Worm (Caenorhabditis elegans) whole organism, mixed stage, embryonic: Measurements from ENCODE around the gene irld-56.

Experiments used
- elt-3 ChIP-seq: fragments of 150-350 bp; optimal IDR thresholded peaks from 2 replicates; lab custom pipeline; 2014; ENCODE audit warnings: missing biosample characterization, missing genetic modification characterization
- lin-13 ChIP-seq: fragments of 150-350 bp; optimal IDR thresholded peaks from 2 replicates; lab custom pipeline; 2014; ENCODE audit warnings: missing biosample characterization, missing genetic modification characterization
- mep-1 ChIP-seq: fragments of 150-350 bp; optimal IDR thresholded peaks from 2 replicates; lab custom pipeline; 2017; ENCODE audit warnings: missing biosample characterization, missing genetic modification reagents, missing genetic modification characterization, inconsistent platforms

DNA sequence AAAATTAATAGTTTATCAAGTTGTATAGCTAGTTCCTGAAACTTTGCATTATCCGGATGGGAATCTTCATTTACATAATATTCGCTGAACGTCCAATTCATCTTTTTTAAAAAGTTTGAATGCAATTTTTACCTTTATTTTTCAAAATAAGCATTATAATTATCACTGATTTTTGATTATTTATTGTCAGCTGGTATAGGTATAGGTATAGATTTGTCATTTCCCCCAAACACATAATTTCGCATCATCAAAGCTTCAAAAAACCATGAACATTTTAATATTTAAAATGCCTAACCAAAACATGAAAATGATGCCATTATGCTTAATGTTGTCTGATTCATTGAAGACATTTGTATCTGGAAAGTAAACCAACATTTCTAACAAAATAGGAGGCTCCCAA lies 3.9 kb downstream of the irld-56 start, which contains the start of gene srw-63:
- TF ChIP-seq elt-3 (tag; lab: Kevin White, UChicago) (no peak), mep-1 (tag; lab: Kevin White, UChicago) (no peak), lin-13 (tag; lab: Kevin White, UChicago) (no peak)
